Worm (Caenorhabditis elegans): ENCODE results near the gene T25D1.2.

DNA sequence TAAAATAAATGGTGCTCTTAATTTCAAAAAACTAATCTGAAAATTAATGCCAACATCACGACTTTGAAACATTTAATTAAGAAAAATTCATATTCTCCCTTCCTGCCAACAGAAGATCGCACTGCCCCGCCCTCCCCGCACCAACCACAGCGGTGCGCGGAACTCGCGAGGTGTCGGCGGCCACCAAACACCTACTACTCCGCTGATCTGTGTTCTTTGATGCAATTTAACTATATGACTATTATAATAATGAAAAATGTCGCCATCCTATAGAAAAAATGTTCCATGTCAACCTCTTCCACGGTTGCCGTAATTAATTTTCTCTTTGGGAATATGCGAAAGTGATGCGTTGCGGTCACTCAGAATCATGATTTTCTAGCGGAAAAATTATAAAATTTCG, 50.4 kb downstream of the T25D1.2 start:
- TF ChIP-seq ama-1 (optimal IDR thresholded peaks at IDR 0.05) (no peak), daf-19 (GFP tag; conservative IDR thresholded peaks at IDR 0.05) (no peak), snpc-4 (tag; optimal IDR thresholded peaks at IDR 0.05) (peak; percentile 43), mxl-2 (GFP tag; conservative IDR thresholded peaks at IDR 0.05) (no peak), dpl-1 (GFP tag; optimal IDR thresholded peaks at IDR 0.05) (no peak), mep-1 (tag; optimal IDR thresholded peaks at IDR 0.05) (no peak), set-16 (GFP tag; IDR thresholded peaks at IDR 0.05) (no peak; the same call in 1 of the 2 replicates), egl-27 (tag; optimal IDR thresholded peaks at IDR 0.05) (no peak)
